Worm (Caenorhabditis elegans) whole organism, mixed stage, embryonic: ENCODE data around the gene F49F1.14.

Experiments used
- blmp-1 ChIP-seq: fragments of 150-350 bp; optimal IDR thresholded peaks from 2 replicates; lab custom pipeline; 2014; ENCODE audit warnings: missing biosample characterization, missing genetic modification characterization
- ceh-43 ChIP-seq: fragments of 200-800 bp; sonication (Bioruptor generic); optimal IDR thresholded peaks from 2 replicates; lab custom pipeline; 2018; ENCODE audit warnings: mild to moderate bottlenecking, missing genetic modification characterization, moderate library complexity, missing compliant biosample characterization
- ces-1 ChIP-seq: fragments of 150-350 bp; optimal IDR thresholded peaks from 2 replicates; lab custom pipeline; 2014; ENCODE audit warnings: missing biosample characterization, missing genetic modification reagents, missing genetic modification characterization
- drap-1 ChIP-seq: fragments of 200-800 bp; sonication (Bioruptor generic); optimal IDR thresholded peaks from 3 replicates; lab custom pipeline; 2018; ENCODE audit warnings: mild to moderate bottlenecking, missing genetic modification characterization, missing compliant biosample characterization
- elt-3 ChIP-seq: fragments of 150-350 bp; optimal IDR thresholded peaks from 2 replicates; lab custom pipeline; 2014; ENCODE audit warnings: missing biosample characterization, missing genetic modification characterization
- hlh-1 ChIP-seq: fragments of 150-350 bp; optimal IDR thresholded peaks from 2 replicates; lab custom pipeline; 2014; ENCODE audit warnings: missing biosample characterization, missing genetic modification reagents, missing genetic modification characterization
- lsy-2 ChIP-seq: fragments of 150-350 bp; optimal IDR thresholded peaks from 2 replicates; lab custom pipeline; 2014; ENCODE audit warnings: missing biosample characterization, missing genetic modification characterization
- mep-1 ChIP-seq: fragments of 150-350 bp; optimal IDR thresholded peaks from 2 replicates; lab custom pipeline; 2017; ENCODE audit warnings: missing biosample characterization, missing genetic modification reagents, missing genetic modification characterization, inconsistent platforms
- ztf-11 ChIP-seq: fragments of 150-350 bp; optimal IDR thresholded peaks from 2 replicates; lab custom pipeline; 2014; ENCODE audit warnings: missing biosample characterization, missing genetic modification characterization

Gene F49F1.14

ce11 chrIV:4063573-4063972 is 48.7 kb downstream of the F49F1.14 start, which contains the start of gene ilys-6:
Gene ilys-6 (minus strand): TSS chrIV:4063673.
- TF ChIP-seq drap-1 (GFP tag; lab: Kevin White, UChicago) = no peak
- no peak for TF ChIP-seq lsy-2 (tag; lab: Kevin White, UChicago)
- TF ChIP-seq ztf-11 = no peak
- no peak for TF ChIP-seq mep-1 (tag; lab: Kevin White, UChicago)
- TF ChIP-seq ces-1 (GFP tag; lab: Kevin White, UChicago) = no peak
- TF ChIP-seq blmp-1 (tag; lab: Kevin White, UChicago) = no peak
- TF ChIP-seq elt-3 (tag; lab: Kevin White, UChicago) = no peak
- TF ChIP-seq ceh-43 = no peak
- TF ChIP-seq hlh-1 (tag; lab: Kevin White, UChicago) = no peak
- TF ChIP-seq, all 35 proteins: peak for 0
